Worm (Caenorhabditis elegans) whole organism, L1 larva: ENCODE measurements around the gene acs-7.

Experiments used
- nhr-84 ChIP-seq: sonication (generic microtip); optimal IDR thresholded peaks from 2 replicates; lab custom pipeline; 2017; ENCODE audit warnings: missing biosample characterization, missing genetic modification characterization
- pag-3 ChIP-seq: sonication (generic microtip); optimal IDR thresholded peaks from 2 replicates; lab custom pipeline; 2017; ENCODE audit warnings: missing genetic modification characterization, mild to moderate bottlenecking, missing compliant biosample characterization, antibody characterized with exemption, borderline replicate concordance; ENCODE audit not compliant: insufficient read depth
- rnt-1 ChIP-seq: sonication (generic microtip); optimal IDR thresholded peaks from 2 replicates; lab custom pipeline; 2016; ENCODE audit warnings: mild to moderate bottlenecking, missing genetic modification characterization, moderate library complexity, missing compliant biosample characterization
- unc-86 ChIP-seq: sonication (generic microtip); optimal IDR thresholded peaks from 2 replicates; lab custom pipeline; 2016; ENCODE audit warnings: missing genetic modification characterization, missing compliant biosample characterization
- ztf-11 ChIP-seq, 2 experiments: sonication (generic microtip); optimal IDR thresholded peaks; 2 replicates each; lab custom pipeline; 2016 to 2017; ENCODE audit warnings: missing genetic modification characterization in 2 of 2, missing biosample characterization in 1 of 2, missing compliant biosample characterization in 1 of 2

DNA sequence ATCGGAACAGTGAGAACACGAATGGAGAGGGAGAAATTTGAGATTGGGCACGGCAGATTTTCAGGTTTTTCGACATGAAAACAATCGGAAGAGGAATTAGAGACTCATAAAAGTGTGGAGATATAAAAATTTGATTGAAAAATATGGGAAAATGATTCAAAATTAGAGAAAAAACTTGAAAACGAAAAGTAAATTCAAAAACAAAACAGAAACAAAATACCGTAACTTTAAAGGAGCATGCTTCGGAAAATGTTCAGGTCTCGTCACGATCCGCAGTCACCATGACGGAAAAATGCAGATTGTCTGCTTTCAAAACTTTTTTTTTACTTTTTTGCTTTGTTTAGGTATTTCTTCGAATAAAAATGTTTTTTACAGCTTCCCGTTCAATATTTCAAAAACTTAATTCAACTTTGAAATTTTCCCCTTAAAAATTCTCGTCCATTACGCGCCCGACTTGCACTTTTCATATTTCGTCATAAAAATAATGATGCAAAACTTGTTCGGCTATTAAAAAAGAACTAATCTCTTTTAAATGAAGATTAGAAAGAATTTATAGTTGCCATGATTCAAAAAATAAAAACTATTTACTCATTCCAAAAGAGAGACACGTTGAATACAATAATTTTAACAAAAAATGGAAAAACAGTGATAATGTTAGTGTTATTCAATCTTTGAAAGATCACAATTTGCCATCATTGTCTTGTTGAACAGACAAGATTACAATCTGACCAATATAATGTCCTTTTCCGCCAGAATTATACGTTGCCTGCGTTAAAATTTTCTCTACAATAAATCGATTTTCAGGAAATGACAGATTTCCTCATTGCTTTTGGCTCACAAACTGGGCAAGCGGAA, 6.4 kb upstream of the acs-7 start, which contains the start of gene mtrr-1:
- TF ChIP-seq rnt-1, result peak; percentile 13
- no peak for TF ChIP-seq nhr-84
- no peak for TF ChIP-seq unc-86 (tag; lab: Kevin White, UChicago)
- TF ChIP-seq pag-3, result no peak
- no peak for TF ChIP-seq ztf-11 (tag; optimal IDR thresholded peaks at IDR 0.05; lab: Kevin White, UChicago)
